Worm (Caenorhabditis elegans) whole organism, mixed stage, embryonic: ENCODE data around the gene F41E6.7.

Experiments used
- M03D4.4 ChIP-seq: sonication (generic microtip); optimal IDR thresholded peaks from 2 replicates; lab custom pipeline; 2017; ENCODE audit warnings: mild to moderate bottlenecking, missing genetic modification characterization, missing compliant biosample characterization
- bed-3 ChIP-seq: fragments of 200-800 bp; sonication (Bioruptor generic); optimal IDR thresholded peaks from 3 replicates; lab custom pipeline; 2018; ENCODE audit warnings: mild to moderate bottlenecking, missing genetic modification characterization, moderate library complexity, missing compliant biosample characterization
- blmp-1 ChIP-seq: fragments of 150-350 bp; optimal IDR thresholded peaks from 2 replicates; lab custom pipeline; 2014; ENCODE audit warnings: missing biosample characterization, missing genetic modification characterization
- ceh-39 ChIP-seq: fragments of 150-350 bp; optimal IDR thresholded peaks from 2 replicates; lab custom pipeline; 2014; ENCODE audit warnings: missing biosample characterization, missing genetic modification characterization
- ceh-43 ChIP-seq: fragments of 200-800 bp; sonication (Bioruptor generic); optimal IDR thresholded peaks from 2 replicates; lab custom pipeline; 2018; ENCODE audit warnings: mild to moderate bottlenecking, missing genetic modification characterization, moderate library complexity, missing compliant biosample characterization
- ceh-83 ChIP-seq: fragments of 200-800 bp; sonication (Bioruptor generic); optimal IDR thresholded peaks from 2 replicates; lab custom pipeline; 2018; ENCODE audit warnings: mild to moderate bottlenecking, missing genetic modification characterization, missing compliant biosample characterization
- ces-1 ChIP-seq: fragments of 150-350 bp; optimal IDR thresholded peaks from 2 replicates; lab custom pipeline; 2014; ENCODE audit warnings: missing biosample characterization, missing genetic modification reagents, missing genetic modification characterization
- cnd-1 ChIP-seq: fragments of 200-800 bp; sonication (Bioruptor generic); optimal IDR thresholded peaks from 2 replicates; lab custom pipeline; 2018; ENCODE audit warnings: mild to moderate bottlenecking, missing genetic modification characterization, missing compliant biosample characterization
- elt-1 ChIP-seq: sonication (generic microtip); optimal IDR thresholded peaks from 2 replicates; lab custom pipeline; 2017; ENCODE audit warnings: missing genetic modification characterization, mild to moderate bottlenecking, missing compliant biosample characterization, antibody characterized with exemption, moderate library complexity, borderline replicate concordance; ENCODE audit not compliant: insufficient read depth
- elt-3 ChIP-seq: fragments of 150-350 bp; optimal IDR thresholded peaks from 2 replicates; lab custom pipeline; 2014; ENCODE audit warnings: missing biosample characterization, missing genetic modification characterization
- flh-1 ChIP-seq: fragments of 200-800 bp; sonication (Bioruptor generic); optimal IDR thresholded peaks from 2 replicates; lab custom pipeline; 2018; ENCODE audit warnings: mild to moderate bottlenecking, missing genetic modification characterization, moderate library complexity, missing compliant biosample characterization
- ham-2 ChIP-seq: fragments of 200-800 bp; sonication (Bioruptor generic); optimal IDR thresholded peaks from 2 replicates; lab custom pipeline; 2018; ENCODE audit warnings: mild to moderate bottlenecking, missing genetic modification characterization, missing compliant biosample characterization
- hlh-1 ChIP-seq: fragments of 150-350 bp; optimal IDR thresholded peaks from 2 replicates; lab custom pipeline; 2014; ENCODE audit warnings: missing biosample characterization, missing genetic modification reagents, missing genetic modification characterization
- lin-13 ChIP-seq: fragments of 150-350 bp; optimal IDR thresholded peaks from 2 replicates; lab custom pipeline; 2014; ENCODE audit warnings: missing biosample characterization, missing genetic modification characterization
- lin-32 ChIP-seq: fragments of 200-800 bp; sonication (Bioruptor generic); optimal IDR thresholded peaks from 2 replicates; lab custom pipeline; 2018; ENCODE audit warnings: mild to moderate bottlenecking, missing genetic modification characterization, missing compliant biosample characterization
- mab-5 ChIP-seq: fragments of 150-350 bp; optimal IDR thresholded peaks from 2 replicates; lab custom pipeline; 2014; ENCODE audit warnings: missing biosample characterization, missing genetic modification characterization
- mep-1 ChIP-seq: fragments of 150-350 bp; optimal IDR thresholded peaks from 2 replicates; lab custom pipeline; 2017; ENCODE audit warnings: missing biosample characterization, missing genetic modification reagents, missing genetic modification characterization, inconsistent platforms
- nhr-2 ChIP-seq: fragments of 150-350 bp; optimal IDR thresholded peaks from 2 replicates; lab custom pipeline; 2014; ENCODE audit warnings: missing biosample characterization, missing genetic modification characterization
- nhr-237 ChIP-seq: fragments of 150-350 bp; optimal IDR thresholded peaks from 2 replicates; lab custom pipeline; 2014; ENCODE audit warnings: missing biosample characterization, missing genetic modification characterization
- nhr-28 ChIP-seq: fragments of 150-350 bp; optimal IDR thresholded peaks from 2 replicates; lab custom pipeline; 2014; ENCODE audit warnings: missing biosample characterization, missing genetic modification characterization
- nhr-76 ChIP-seq: sonication (generic microtip); optimal IDR thresholded peaks from 2 replicates; lab custom pipeline; 2017; ENCODE audit warnings: missing biosample characterization, missing genetic modification characterization
- pha-4 ChIP-seq: fragments of 150-350 bp; optimal IDR thresholded peaks from 2 replicates; lab custom pipeline; 2018; ENCODE audit warnings: missing biosample characterization, missing genetic modification reagents, missing genetic modification characterization
- sem-2 ChIP-seq: fragments of 200-800 bp; sonication (Bioruptor generic); optimal IDR thresholded peaks from 2 replicates; lab custom pipeline; 2018; ENCODE audit warnings: mild to moderate bottlenecking, missing genetic modification characterization, missing compliant biosample characterization
- snpc-4 ChIP-seq: fragments of 150-350 bp; optimal IDR thresholded peaks from 2 replicates; lab custom pipeline; 2014; ENCODE audit warnings: missing biosample characterization, missing genetic modification characterization
- sptf-1 ChIP-seq: sonication (generic microtip); optimal IDR thresholded peaks from 2 replicates; lab custom pipeline; 2017; ENCODE audit warnings: mild to moderate bottlenecking, missing genetic modification characterization, moderate library complexity, missing compliant biosample characterization
- tbx-8 ChIP-seq: fragments of 200-800 bp; sonication (Bioruptor generic); optimal IDR thresholded peaks from 2 replicates; lab custom pipeline; 2018; ENCODE audit warnings: mild to moderate bottlenecking, missing genetic modification characterization, moderate library complexity, missing compliant biosample characterization
- unc-120 ChIP-seq: sonication (generic microtip); optimal IDR thresholded peaks from 2 replicates; lab custom pipeline; 2017; ENCODE audit warnings: missing genetic modification characterization, missing compliant biosample characterization; ENCODE audit not compliant: poor library complexity, severe bottlenecking
- unc-39 ChIP-seq: fragments of 150-350 bp; optimal IDR thresholded peaks from 2 replicates; lab custom pipeline; 2014; ENCODE audit warnings: missing biosample characterization, missing genetic modification characterization
- unc-62 ChIP-seq: fragments of 150-350 bp; optimal IDR thresholded peaks from 2 replicates; lab custom pipeline; 2014; ENCODE audit warnings: missing biosample characterization, missing genetic modification reagents, missing genetic modification characterization
- zip-8 ChIP-seq: fragments of 150-350 bp; optimal IDR thresholded peaks from 2 replicates; lab custom pipeline; 2014; ENCODE audit warnings: missing biosample characterization, missing genetic modification characterization
- ztf-11 ChIP-seq: fragments of 150-350 bp; optimal IDR thresholded peaks from 2 replicates; lab custom pipeline; 2014; ENCODE audit warnings: missing biosample characterization, missing genetic modification characterization

Gene F41E6.7

ce11 chrV:8618738-8619137 lies 19.6 kb upstream of the F41E6.7 start, which contains the start of gene grd-5:
Gene grd-5 (plus strand): TSS chrV:8619032.
- no peak for TF ChIP-seq sem-2
- TF ChIP-seq ceh-83 (GFP tag; lab: Kevin White, UChicago), result no peak
- no peak for TF ChIP-seq ces-1 (GFP tag; lab: Kevin White, UChicago)
- TF ChIP-seq ceh-43 (GFP tag; lab: Kevin White, UChicago), result no peak
- no peak for TF ChIP-seq ztf-11 (tag; lab: Kevin White, UChicago)
- TF ChIP-seq nhr-2 (tag; lab: Kevin White, UChicago), result no peak
- no peak for TF ChIP-seq lin-13 (tag; lab: Kevin White, UChicago)
- TF ChIP-seq snpc-4 (tag; lab: Kevin White, UChicago), result no peak
- no peak for TF ChIP-seq mep-1 (tag; lab: Kevin White, UChicago)
- no peak for TF ChIP-seq elt-1 (tag; lab: Kevin White, UChicago)
- TF ChIP-seq nhr-237 (tag; lab: Kevin White, UChicago), result no peak
- TF ChIP-seq cnd-1 (tag; lab: Kevin White, UChicago), result no peak
- TF ChIP-seq hlh-1, result no peak
- TF ChIP-seq ceh-39 (tag; lab: Kevin White, UChicago), result no peak
- TF ChIP-seq flh-1 (GFP tag; lab: Kevin White, UChicago), result no peak
- no peak for TF ChIP-seq elt-3 (tag; lab: Kevin White, UChicago)
- no peak for TF ChIP-seq unc-62 (GFP tag; lab: Kevin White, UChicago)
- no peak for TF ChIP-seq lin-32 (GFP tag; lab: Kevin White, UChicago)

ce11 chrV:8615711-8616110 lies 16.6 kb upstream of the F41E6.7 start:
- TF ChIP-seq sem-2 (no peak), tbx-8 (GFP tag; lab: Kevin White, UChicago) (no peak), sptf-1 (tag; lab: Kevin White, UChicago) (peak; percentile 26)

DNA sequence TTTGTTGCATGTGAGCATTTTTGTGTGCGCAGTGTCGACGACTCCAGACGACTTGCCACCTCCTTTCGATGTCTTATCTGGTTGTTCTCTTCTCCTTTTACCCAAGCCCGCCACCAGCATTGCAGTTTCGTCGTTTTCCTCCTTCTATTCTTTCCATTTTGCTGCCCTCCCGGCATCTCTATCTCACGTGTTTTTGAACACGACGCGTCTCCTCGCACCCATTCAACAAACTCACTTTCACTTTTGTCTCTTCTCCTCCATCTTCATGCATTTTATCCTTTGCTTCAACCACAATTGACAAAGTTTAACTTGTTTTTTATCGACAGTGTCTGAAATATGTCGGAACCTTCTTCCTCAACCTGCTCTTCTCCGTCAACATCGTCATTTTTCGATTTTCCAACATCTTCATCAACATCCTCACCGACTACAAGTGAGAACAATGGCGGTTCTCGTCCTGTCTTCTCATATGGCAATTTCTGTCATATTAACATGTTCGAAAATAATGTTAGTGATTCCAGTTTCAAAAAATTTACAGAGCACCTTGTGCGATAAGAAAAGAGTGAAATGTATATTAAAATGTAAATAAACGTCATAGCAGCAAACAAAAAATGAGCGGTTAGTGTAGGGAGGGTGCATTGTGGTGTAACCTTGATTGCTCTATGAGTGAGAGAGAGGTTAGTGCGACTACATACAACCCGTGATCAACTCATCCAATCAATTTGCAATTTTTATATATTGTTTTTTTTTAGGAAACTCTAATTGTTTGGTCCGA lies 11.7 kb upstream of the F41E6.7 start, which contains the start of gene fip-4:
Gene fip-4 (minus strand): TSS at position 636 of the 772 bp plus-strand sequence.
- TF ChIP-seq ces-1 (GFP tag; lab: Kevin White, UChicago) (no peak), tbx-8 (GFP tag; lab: Kevin White, UChicago) (no peak), unc-39 (tag; lab: Kevin White, UChicago) (no peak), ztf-11 (tag; lab: Kevin White, UChicago) (no peak)

ce11 chrV:8609776-8610529 lies 10.9 kb upstream of the F41E6.7 start:
- TF ChIP-seq sem-2 (no peak), ham-2 (GFP tag; lab: Kevin White, UChicago) (peak; percentile 48)

ce11 chrV:8608483-8608882 lies 9.4 kb upstream of the F41E6.7 start:
- TF ChIP-seq nhr-76 (tag; lab: Kevin White, UChicago) (no peak), hlh-1 (no peak), unc-62 (GFP tag; lab: Kevin White, UChicago) (no peak), mab-5 (no peak), tbx-8 (GFP tag; lab: Kevin White, UChicago) (no peak), ceh-43 (GFP tag; lab: Kevin White, UChicago) (no peak), sptf-1 (tag; lab: Kevin White, UChicago) (no peak), unc-39 (tag; lab: Kevin White, UChicago) (no peak), zip-8 (no peak), nhr-2 (tag; lab: Kevin White, UChicago) (no peak), snpc-4 (tag; lab: Kevin White, UChicago) (no peak), mep-1 (tag; lab: Kevin White, UChicago) (no peak), lin-32 (GFP tag; lab: Kevin White, UChicago) (no peak), sem-2 (no peak)

DNA sequence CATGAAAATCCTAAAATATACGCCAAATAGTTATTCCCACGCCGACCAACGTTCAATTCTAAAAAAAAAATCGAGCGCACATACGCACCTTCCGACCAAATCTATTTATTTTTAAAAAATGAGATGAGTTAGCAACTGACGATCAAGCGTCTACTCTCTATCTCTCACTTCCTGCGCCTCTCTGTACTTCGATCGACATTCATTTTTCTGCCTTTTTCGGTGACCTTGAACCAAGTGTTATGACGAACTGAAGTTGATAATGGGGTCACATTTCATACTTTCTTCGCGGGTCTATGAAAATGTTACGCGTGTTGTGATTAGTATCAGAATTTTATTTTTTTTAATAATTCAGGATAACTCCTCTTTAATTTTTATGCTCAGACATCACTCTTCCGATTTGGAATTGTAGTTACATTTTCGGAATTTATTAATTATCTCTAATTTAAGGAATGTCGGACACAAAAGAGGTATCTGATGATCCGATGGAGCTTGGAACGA lies 8.3 kb upstream of the F41E6.7 start, which contains the start of gene smk-1:
Gene smk-1 (plus strand): TSS at position 448 of the 498 bp plus-strand sequence.
- TF ChIP-seq ces-1 (GFP tag; lab: Kevin White, UChicago) (no peak), blmp-1 (tag; lab: Kevin White, UChicago) (no peak), M03D4.4 (tag; lab: Kevin White, UChicago) (no peak), ham-2 (GFP tag; lab: Kevin White, UChicago) (no peak), pha-4 (tag; lab: Kevin White, UChicago) (no peak), ceh-43 (GFP tag; lab: Kevin White, UChicago) (no peak), cnd-1 (tag; lab: Kevin White, UChicago) (no peak), sem-2 (no peak), nhr-28 (tag; lab: Kevin White, UChicago) (no peak), unc-39 (tag; lab: Kevin White, UChicago) (no peak), mep-1 (tag; lab: Kevin White, UChicago) (no peak), unc-120 (tag; lab: Kevin White, UChicago) (no peak), unc-62 (GFP tag; lab: Kevin White, UChicago) (no peak), bed-3 (GFP tag; lab: Kevin White, UChicago) (no peak), nhr-76 (tag; lab: Kevin White, UChicago) (no peak), hlh-1 (no peak)
